Fruit fly (Drosophila melanogaster) whole organism, prepupa: Measurements from ENCODE around the gene CG34404.

Experiments used
- CG11294 ChIP-seq: fragments of 200-800 bp; sonication (Bioruptor generic); IDR thresholded peaks from 2 replicates; pipeline ENCODE4 v1.3.6; 2022; ENCODE audit warnings: missing biosample characterization, missing genetic modification characterization
- CG1621 ChIP-seq: fragments of 200-800 bp; sonication (Bioruptor generic); optimal IDR thresholded peaks from 3 replicates; lab custom pipeline; 2018; ENCODE audit warnings: missing biosample characterization, mild to moderate bottlenecking, missing genetic modification characterization
- CG7368 ChIP-seq: fragments of 200-800 bp; sonication (Bioruptor generic); optimal IDR thresholded peaks from 3 replicates; lab custom pipeline; 2016; ENCODE audit warnings: missing biosample characterization, missing genetic modification characterization
- CG8319 ChIP-seq: fragments of 200-800 bp; sonication (Bioruptor generic); optimal IDR thresholded peaks from 3 replicates; lab custom pipeline; 2016; ENCODE audit warnings: missing biosample characterization, missing genetic modification characterization
- Eip78C ChIP-seq: fragments of 200-800 bp; sonication (Bioruptor generic); peaks from one replicate; lab custom pipeline; 2016; ENCODE audit warnings: missing biosample characterization, missing genetic modification characterization
- Ets21C ChIP-seq: fragments of 200-800 bp; sonication (Bioruptor generic); optimal IDR thresholded peaks from 3 replicates; lab custom pipeline; 2016; ENCODE audit warnings: missing biosample characterization, missing genetic modification characterization
- Lpt ChIP-seq: fragments of 200-800 bp; sonication (Bioruptor generic); optimal IDR thresholded peaks from 3 replicates; lab custom pipeline; 2016; ENCODE audit warnings: missing biosample characterization, missing genetic modification characterization
- achi ChIP-seq: fragments of 200-800 bp; sonication (Bioruptor generic); optimal IDR thresholded peaks from 3 replicates; lab custom pipeline; 2016; ENCODE audit warnings: missing biosample characterization, missing genetic modification characterization
- lz ChIP-seq: fragments of 200-800 bp; sonication (Bioruptor generic); optimal IDR thresholded peaks from 3 replicates; lab custom pipeline; 2016; ENCODE audit warnings: missing biosample characterization, missing genetic modification characterization
- net ChIP-seq: fragments of 200-800 bp; sonication (Bioruptor generic); optimal IDR thresholded peaks from 3 replicates; lab custom pipeline; 2016; ENCODE audit warnings: missing biosample characterization, missing genetic modification characterization
- spab ChIP-seq: fragments of 200-800 bp; sonication (Bioruptor generic); optimal IDR thresholded peaks from 2 replicates; lab custom pipeline; 2017; ENCODE audit warnings: missing biosample characterization, mild to moderate bottlenecking, missing genetic modification characterization, missing genetic modification reagents
- ss ChIP-seq, 2 experiments: fragments of 200-800 bp; sonication (Bioruptor generic); optimal IDR thresholded peaks; 2 replicates in 1 of 2; 3 replicates in 1 of 2; lab custom pipeline; 2017 to 2018; ENCODE audit warnings: mild to moderate bottlenecking in 2 of 2, missing biosample characterization in 2 of 2, missing genetic modification characterization in 2 of 2, moderate library complexity in 1 of 2

DNA sequence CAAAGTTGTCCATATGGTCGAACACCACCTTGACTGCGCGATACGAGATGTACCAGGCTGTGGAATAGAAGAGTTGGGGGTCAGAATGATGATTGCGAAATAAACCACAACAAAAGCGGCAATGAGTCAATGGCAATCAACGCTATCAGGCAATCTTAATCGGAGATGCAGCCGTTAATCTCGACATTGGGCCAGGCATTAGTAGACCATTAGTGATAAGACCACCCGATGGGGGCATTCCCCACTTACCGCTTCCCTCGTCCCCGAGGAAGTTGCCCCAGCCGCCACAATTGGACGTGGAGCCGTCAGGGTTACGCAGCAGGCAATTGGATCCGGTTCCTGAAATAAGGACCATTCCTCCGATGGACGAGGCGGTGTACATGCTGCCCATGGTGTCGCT, 28.4 kb downstream of the CG34404 start:
- TF ChIP-seq spab (GFP tag; lab: Kevin White, UChicago) = no peak
- TF ChIP-seq net = no peak
- no peak for TF ChIP-seq CG7368 (GFP tag; lab: Kevin White, UChicago)
- TF ChIP-seq achi (GFP tag; lab: Kevin White, UChicago) = no peak
- TF ChIP-seq CG1621 (tag; lab: Kevin White, UChicago) = no peak
- TF ChIP-seq Ets21C (GFP tag; lab: Kevin White, UChicago) = no peak
- no peak for TF ChIP-seq CG8319
- no peak for TF ChIP-seq ss (GFP tag; optimal IDR thresholded peaks at IDR 0.05; lab: Kevin White, UChicago)
- no peak for TF ChIP-seq Eip78C (GFP tag; lab: Kevin White, UChicago)
- no peak for TF ChIP-seq CG11294 (GFP tag; lab: Robert Waterston, UW)
- TF ChIP-seq lz = no peak
- no peak for TF ChIP-seq Lpt
